Fruit fly (Drosophila melanogaster) whole organism, wandering third instar larva: ENCODE data around the gene CG10341.

Experiments used
- CrebA ChIP-seq: fragments of 200-800 bp; sonication (Bioruptor generic); optimal IDR thresholded peaks from 2 replicates; lab custom pipeline; 2016; ENCODE audit warnings: missing biosample characterization, mild to moderate bottlenecking, missing genetic modification characterization, borderline replicate concordance
- Dfd ChIP-seq: fragments of >200 bp; optimal IDR thresholded peaks from 2 replicates; lab custom pipeline; 2017; ENCODE audit warnings: missing biosample characterization, missing genetic modification characterization
- Hr78 ChIP-seq: fragments of >200 bp; optimal IDR thresholded peaks from 2 replicates; lab custom pipeline; 2017; ENCODE audit warnings: missing biosample characterization, missing genetic modification characterization
- OdsH ChIP-seq: fragments of 200-800 bp; sonication (Bioruptor generic); optimal IDR thresholded peaks from 2 replicates; lab custom pipeline; 2016; ENCODE audit warnings: missing biosample characterization, mild to moderate bottlenecking, missing genetic modification characterization
- Vsx2 ChIP-seq: fragments of 200-300, 225-300 bp; sonication (Bioruptor generic); optimal IDR thresholded peaks from 2 replicates; lab custom pipeline; 2018; ENCODE audit warnings: missing biosample characterization, missing genetic modification characterization; ENCODE audit not compliant: partially characterized antibody
- br ChIP-seq: fragments of 200-800 bp; sonication (Bioruptor generic); optimal IDR thresholded peaks from 2 replicates; lab custom pipeline; 2016; ENCODE audit warnings: missing biosample characterization, missing genetic modification characterization
- dsf ChIP-seq: sonication (Bioruptor generic); optimal IDR thresholded peaks from 2 replicates; lab custom pipeline; 2016; ENCODE audit warnings: missing biosample characterization, missing genetic modification characterization, borderline replicate concordance
- ey ChIP-seq: fragments of 200-800 bp; sonication (Bioruptor generic); optimal IDR thresholded peaks from 2 replicates; lab custom pipeline; 2016; ENCODE audit warnings: missing biosample characterization, missing genetic modification characterization
- fru ChIP-seq: fragments of 200-800 bp; sonication (Bioruptor generic); optimal IDR thresholded peaks from 3 replicates; lab custom pipeline; 2016; ENCODE audit warnings: missing biosample characterization, mild to moderate bottlenecking, missing genetic modification characterization
- h ChIP-seq: fragments of 200-800 bp; sonication (Bioruptor generic); optimal IDR thresholded peaks from 3 replicates; lab custom pipeline; 2016; ENCODE audit warnings: missing biosample characterization, mild to moderate bottlenecking, missing genetic modification characterization
- lola ChIP-seq: fragments of >200 bp; optimal IDR thresholded peaks from 2 replicates; lab custom pipeline; 2017; ENCODE audit warnings: missing biosample characterization, missing genetic modification characterization
- pan ChIP-seq: fragments of >200 bp; optimal IDR thresholded peaks from 2 replicates; lab custom pipeline; 2017
- psq ChIP-seq: fragments of 200-800 bp; sonication (Bioruptor generic); optimal IDR thresholded peaks from 3 replicates; lab custom pipeline; 2017; ENCODE audit warnings: missing biosample characterization, mild to moderate bottlenecking, missing genetic modification characterization, moderate library complexity
- rgr ChIP-seq: fragments of 200-800 bp; sonication (Bioruptor generic); optimal IDR thresholded peaks from 3 replicates; lab custom pipeline; 2016; ENCODE audit warnings: missing biosample characterization, mild to moderate bottlenecking, missing genetic modification characterization

dm6 chr2L:18689376-18689775 lies 9.1 kb upstream of the CG10341 start, which contains the start of gene CG10336:
- TF ChIP-seq pan (lab: Kevin White, UChicago) (no peak), ey (GFP tag; lab: Kevin White, UChicago) (no peak), CrebA (GFP tag; lab: Kevin White, UChicago) (no peak), Vsx2 (GFP tag; lab: Kevin White, UChicago) (no peak), rgr (GFP tag; lab: Kevin White, UChicago) (no peak), OdsH (GFP tag; lab: Kevin White, UChicago) (no peak), psq (GFP tag; lab: Kevin White, UChicago) (no peak), Dfd (GFP tag; lab: Kevin White, UChicago) (no peak), br (GFP tag; lab: Kevin White, UChicago) (no peak), Hr78 (no peak), dsf (no peak), lola (GFP tag; lab: Kevin White, UChicago) (no peak), fru (GFP tag; lab: Kevin White, UChicago) (no peak), h (GFP tag; lab: Kevin White, UChicago) (no peak)
